Worm (Caenorhabditis elegans): ENCODE results near the gene R04D3.4.

R04D3.4 gene

ce11 chrX:13307852-13308251, 19.2 kb upstream of the R04D3.4 start:
- peak; percentile 74 for TF ChIP-seq lim-7 (GFP tag; IDR thresholded peaks at IDR 0.05)
- TF ChIP-seq spr-1 (tag; optimal IDR thresholded peaks at IDR 0.05), result peak; percentile 42
- TF ChIP-seq duxl-1 (tag; optimal IDR thresholded peaks at IDR 0.05; ENCODE audit: poor library complexity), result peak; percentile 47
- TF ChIP-seq dmd-9 (GFP tag; IDR thresholded peaks at IDR 0.05), result no peak
- TF ChIP-seq nhr-48 (tag; optimal IDR thresholded peaks at IDR 0.05), result peak; percentile 40
- no peak for TF ChIP-seq ceh-44 (GFP tag; IDR thresholded peaks at IDR 0.05)
- 0 out of 2 replicates have a peak, but pooled peaks have one; percentile 11 for TF ChIP-seq madf-9 (GFP tag; conservative IDR thresholded peaks at IDR 0.05)
- peak; percentile 38; the same call in 1 of the 2 replicates for TF ChIP-seq vab-7 (GFP tag; IDR thresholded peaks at IDR 0.05)
- TF ChIP-seq mes-2 (tag; optimal IDR thresholded peaks at IDR 0.05; ENCODE audit: poor library complexity, severe bottlenecking), result peak; percentile 41
- TF ChIP-seq aly-2 (tag; optimal IDR thresholded peaks at IDR 0.05), result no peak
- peak in 1 of 2 experiments; percentile 26 for TF ChIP-seq mdl-1 (tag; optimal IDR thresholded peaks at IDR 0.05)
- TF ChIP-seq pha-4 (GFP tag; IDR thresholded peaks at IDR 0.05), result peak; percentile 62; the same call in 1 of the 2 replicates
- TF ChIP-seq pha-4 (tag; optimal IDR thresholded peaks at IDR 0.05), result no peak
- 0 out of 2 replicates have a peak, but pooled peaks have one; percentile 8 for TF ChIP-seq Y48G9A.11 (GFP tag; IDR thresholded peaks at IDR 0.05)
- no peak for TF ChIP-seq nhr-111 (GFP tag; optimal IDR thresholded peaks at IDR 0.05)
- no peak for TF ChIP-seq unc-130 (GFP tag; optimal IDR thresholded peaks at IDR 0.05)
- TF ChIP-seq snpc-1.2 (GFP tag; IDR thresholded peaks at IDR 0.05), result peak; percentile 50; the same call in 1 of the 2 replicates
- TF ChIP-seq hmg-1.1 (GFP tag; IDR thresholded peaks at IDR 0.05), result 0 out of 2 replicates have a peak, but pooled peaks have one; percentile 52
- peak; percentile 10 for TF ChIP-seq nhr-102 (tag; optimal IDR thresholded peaks at IDR 0.05)
- peak; percentile 61 for TF ChIP-seq lin-38 (GFP tag; IDR thresholded peaks at IDR 0.05)
- no peak for TF ChIP-seq zip-2 (tag; optimal IDR thresholded peaks at IDR 0.05)
- 0 out of 2 replicates have a peak, but pooled peaks have one; percentile 11 for TF ChIP-seq T26A8.4 (GFP tag; IDR thresholded peaks at IDR 0.05)
- TF ChIP-seq mxl-3 (GFP tag; optimal IDR thresholded peaks at IDR 0.05), result peak; percentile 6
- TF ChIP-seq dve-1 (tag; optimal IDR thresholded peaks at IDR 0.05; ENCODE audit: insufficient read depth), result peak; percentile 10
- peak; percentile 18 for TF ChIP-seq hlh-30 (tag; optimal IDR thresholded peaks at IDR 0.05; ENCODE audit: insufficient read depth)

ce11 chrX:13306869-13307446, 18.3 kb upstream of the R04D3.4 start:
- TF ChIP-seq mdt-29 (GFP tag; IDR thresholded peaks at IDR 0.05) (peak; percentile 90), snpc-1.2 (GFP tag; IDR thresholded peaks at IDR 0.05) (peak; percentile 92), php-3 (GFP tag; IDR thresholded peaks at IDR 0.05) (peak; percentile 87), fos-1 (tag; optimal IDR thresholded peaks at IDR 0.05) (no peak), dve-1 (tag; optimal IDR thresholded peaks at IDR 0.05; ENCODE audit: insufficient read depth) (peak; percentile 94), ceh-44 (GFP tag; IDR thresholded peaks at IDR 0.05) (peak; percentile 87), aly-2 (tag; optimal IDR thresholded peaks at IDR 0.05) (no peak), vab-7 (GFP tag; IDR thresholded peaks at IDR 0.05) (peak; percentile 98), dmd-8 (GFP tag; IDR thresholded peaks at IDR 0.05) (peak; percentile 97), ceh-20 (GFP tag; IDR thresholded peaks at IDR 0.05) (peak; percentile 85), hmg-1.1 (GFP tag; IDR thresholded peaks at IDR 0.05) (peak; percentile 98), F49E8.2 (tag; optimal IDR thresholded peaks at IDR 0.05; ENCODE audit: borderline replicate concordance) (peak; percentile 87), pha-4 (GFP tag; IDR thresholded peaks at IDR 0.05) (no peak; the same call in none of the 2 replicates), pha-4 (tag; optimal IDR thresholded peaks at IDR 0.05) (peak; percentile 12), unc-130 (GFP tag; optimal IDR thresholded peaks at IDR 0.05) (peak; percentile 81), unc-39 (tag; optimal IDR thresholded peaks at IDR 0.05) (no peak), nhr-77 (tag; optimal IDR thresholded peaks at IDR 0.05) (peak; percentile 71), Y5F2A.4 (GFP tag; optimal IDR thresholded peaks at IDR 0.05) (peak; percentile 81), attf-4 (tag; optimal IDR thresholded peaks at IDR 0.05) (no peak), skn-1 (tag; optimal IDR thresholded peaks at IDR 0.05) (no peak), snpc-4 (tag; optimal IDR thresholded peaks at IDR 0.05) (no peak), hlh-11 (tag; optimal IDR thresholded peaks at IDR 0.05) (no peak), nhr-6 (tag; optimal IDR thresholded peaks at IDR 0.05) (peak; percentile 63), fkh-10 (GFP tag; optimal IDR thresholded peaks at IDR 0.05) (peak; percentile 31), nhr-25 (tag; optimal IDR thresholded peaks at IDR 0.05; ENCODE audit: borderline replicate concordance, insufficient read depth) (no peak), nhr-10 (tag; optimal IDR thresholded peaks at IDR 0.05) (no peak), dpl-1 (GFP tag; optimal IDR thresholded peaks at IDR 0.05) (peak; percentile 57), zip-11 (GFP tag; IDR thresholded peaks at IDR 0.05) (peak; percentile 65; the same call in 1 of the 2 replicates), spr-1 (tag; optimal IDR thresholded peaks at IDR 0.05) (peak; percentile 79), ceh-82 (tag; optimal IDR thresholded peaks at IDR 0.05) (no peak), F26F4.8 (GFP tag; conservative IDR thresholded peaks at IDR 0.05) (peak; percentile 80), egl-43 (GFP tag; IDR thresholded peaks at IDR 0.05) (no peak)

All from whole organism, L4 larva.